Worm (Caenorhabditis elegans) whole organism, L1 larva: ENCODE results near the gene Y73B6A.3.

Experiments used
- C04F5.9 ChIP-seq: sonication (generic microtip); optimal IDR thresholded peaks from 2 replicates; lab custom pipeline; 2016; ENCODE audit warnings: missing genetic modification characterization, missing compliant biosample characterization
- C16A3.4 ChIP-seq: fragments of 150-350 bp; optimal IDR thresholded peaks from 2 replicates; lab custom pipeline; 2014; ENCODE audit warnings: missing biosample characterization, missing genetic modification characterization
- F16B12.6 ChIP-seq: fragments of 150-350 bp; optimal IDR thresholded peaks from 2 replicates; lab custom pipeline; 2014; ENCODE audit warnings: missing biosample characterization, missing genetic modification characterization
- Y116A8C.19 ChIP-seq: sonication (generic microtip); optimal IDR thresholded peaks from 2 replicates; lab custom pipeline; 2016; ENCODE audit warnings: missing compliant biosample characterization, missing genetic modification characterization, borderline replicate concordance
- aha-1 ChIP-seq: fragments of 150-350 bp; optimal IDR thresholded peaks from 2 replicates; lab custom pipeline; 2014; ENCODE audit warnings: missing biosample characterization, missing genetic modification characterization
- ceh-8 ChIP-seq: fragments of 200-800 bp; sonication (Bioruptor generic); optimal IDR thresholded peaks from 2 replicates; lab custom pipeline; 2018; ENCODE audit warnings: mild to moderate bottlenecking, missing genetic modification characterization, moderate library complexity, missing compliant biosample characterization
- dsc-1 ChIP-seq: sonication (generic microtip); optimal IDR thresholded peaks from 2 replicates; lab custom pipeline; 2016; ENCODE audit warnings: mild to moderate bottlenecking, missing genetic modification characterization, missing compliant biosample characterization
- efl-1 ChIP-seq, 4 experiments: fragments of 150-350 bp; optimal IDR thresholded peaks in 3 of 4; peaks in 1 of 4; 1 replicate in 1 of 4; 2 replicates in 3 of 4; lab custom pipeline; 2014; ENCODE audit warnings: missing biosample characterization in 2 of 4, missing genetic modification characterization in 2 of 4, missing genetic modification reagents in 2 of 4
- efl-3 ChIP-seq: fragments of 200-800 bp; sonication (Bioruptor generic); optimal IDR thresholded peaks from 2 replicates; lab custom pipeline; 2018; ENCODE audit warnings: mild to moderate bottlenecking, missing genetic modification characterization, missing compliant biosample characterization
- egl-13 ChIP-seq: sonication (generic microtip); optimal IDR thresholded peaks from 2 replicates; lab custom pipeline; 2016; ENCODE audit warnings: missing genotype, missing genetic modification reagents, missing genetic modification characterization, missing compliant biosample characterization
- elt-3 ChIP-seq, 6 experiments: fragments of 150-350 bp in 1 of 6; sonication (generic microtip); optimal IDR thresholded peaks; 2 replicates each; lab custom pipeline; 2017 to 2018; ENCODE audit warnings: missing biosample characterization in 6 of 6, missing genetic modification characterization in 6 of 6, inconsistent platforms in 1 of 6
- fkh-10 ChIP-seq: sonication (generic microtip); optimal IDR thresholded peaks from 2 replicates; lab custom pipeline; 2017; ENCODE audit warnings: missing biosample characterization, missing genetic modification reagents, missing genetic modification characterization
- fos-1 ChIP-seq: fragments of 150-350 bp; optimal IDR thresholded peaks from 2 replicates; lab custom pipeline; 2014; ENCODE audit warnings: missing biosample characterization, missing genetic modification characterization
- grh-1 ChIP-seq: fragments of 200-800 bp; sonication (Bioruptor generic); IDR thresholded peaks from 2 replicates; pipeline ENCODE4 v1.3.6; 2022; ENCODE audit warnings: missing genetic modification reagents, missing genetic modification characterization, missing compliant biosample characterization
- hlh-17 ChIP-seq: fragments of 200-800 bp; sonication (Bioruptor generic); optimal IDR thresholded peaks from 2 replicates; lab custom pipeline; 2018; ENCODE audit warnings: missing genetic modification characterization, mild to moderate bottlenecking, missing compliant biosample characterization, moderate library complexity, borderline replicate concordance
- hlh-4 ChIP-seq: sonication (generic microtip); optimal IDR thresholded peaks from 2 replicates; lab custom pipeline; 2016; ENCODE audit warnings: mild to moderate bottlenecking, missing genetic modification characterization, missing compliant biosample characterization
- hpl-2 ChIP-seq: fragments of 150-350 bp; optimal IDR thresholded peaks from 2 replicates; lab custom pipeline; 2014; ENCODE audit warnings: missing biosample characterization, missing genetic modification reagents, missing genetic modification characterization
- irx-1 ChIP-seq: sonication (generic microtip); optimal IDR thresholded peaks from 2 replicates; lab custom pipeline; 2016; ENCODE audit warnings: missing genetic modification characterization, missing compliant biosample characterization
- isw-1 ChIP-seq: fragments of 200-800 bp; sonication (Bioruptor generic); IDR thresholded peaks from 2 replicates; pipeline ENCODE4 v1.3.6; 2022; ENCODE audit warnings: missing genetic modification characterization, missing compliant biosample characterization
- lin-13 ChIP-seq: fragments of 150-350 bp; optimal IDR thresholded peaks from 2 replicates; lab custom pipeline; 2014; ENCODE audit warnings: missing biosample characterization, missing genetic modification reagents, missing genetic modification characterization
- lin-15B ChIP-seq: fragments of 150-350 bp; sonication (generic microtip); optimal IDR thresholded peaks from 3 replicates; lab custom pipeline; 2014; ENCODE audit warnings: missing biosample characterization, missing genetic modification characterization
- lin-35 ChIP-seq, 2 experiments: fragments of 150-350 bp; optimal IDR thresholded peaks; 2 replicates each; lab custom pipeline; 2014; ENCODE audit warnings: missing biosample characterization in 2 of 2, missing genetic modification characterization in 2 of 2, missing genetic modification reagents in 2 of 2
- lir-3 ChIP-seq: sonication (generic microtip); optimal IDR thresholded peaks from 2 replicates; lab custom pipeline; 2016; ENCODE audit warnings: mild to moderate bottlenecking, missing genetic modification characterization, moderate library complexity, missing compliant biosample characterization; ENCODE audit not compliant: poor library complexity
- mdl-1 ChIP-seq, 2 experiments: fragments of 150-350 bp; optimal IDR thresholded peaks; 2 replicates each; lab custom pipeline; 2014 to 2017; ENCODE audit warnings: missing biosample characterization in 2 of 2, missing genetic modification characterization in 2 of 2, inconsistent platforms in 1 of 2
- mef-2 ChIP-seq: fragments of 150-350 bp; optimal IDR thresholded peaks from 2 replicates; lab custom pipeline; 2014; ENCODE audit warnings: missing biosample characterization, missing genetic modification characterization
- nhr-12 ChIP-seq: sonication (generic microtip); optimal IDR thresholded peaks from 2 replicates; lab custom pipeline; 2017; ENCODE audit warnings: missing biosample characterization, missing genetic modification characterization
- nhr-19 ChIP-seq: fragments of 200-800 bp; sonication (Bioruptor generic); conservative IDR thresholded peaks from 2 replicates; pipeline ENCODE4 v1.3.6; 2022; ENCODE audit warnings: missing genetic modification characterization, missing compliant biosample characterization
- nhr-20 ChIP-seq: sonication (generic microtip); optimal IDR thresholded peaks from 2 replicates; lab custom pipeline; 2016; ENCODE audit warnings: mild to moderate bottlenecking, missing genetic modification characterization, missing compliant biosample characterization
- nhr-237 ChIP-seq: fragments of 150-350 bp; optimal IDR thresholded peaks from 2 replicates; lab custom pipeline; 2014; ENCODE audit warnings: missing biosample characterization, missing genetic modification characterization
- nhr-28 ChIP-seq: fragments of 150-350 bp; optimal IDR thresholded peaks from 2 replicates; lab custom pipeline; 2014; ENCODE audit warnings: missing biosample characterization, missing genetic modification characterization
- nhr-71 ChIP-seq: sonication (generic microtip); optimal IDR thresholded peaks from 2 replicates; lab custom pipeline; 2016; ENCODE audit warnings: mild to moderate bottlenecking, missing genetic modification characterization, moderate library complexity, missing compliant biosample characterization
- nhr-76 ChIP-seq: sonication (generic microtip); optimal IDR thresholded peaks from 2 replicates; lab custom pipeline; 2017; ENCODE audit warnings: missing biosample characterization, missing genetic modification characterization
- pax-3 ChIP-seq: fragments of 200-800 bp; sonication (Bioruptor generic); optimal IDR thresholded peaks from 2 replicates; lab custom pipeline; 2018; ENCODE audit warnings: mild to moderate bottlenecking, missing genetic modification characterization, moderate library complexity, missing compliant biosample characterization
- pqm-1 ChIP-seq: sonication (generic microtip); optimal IDR thresholded peaks from 3 replicates; lab custom pipeline; 2017; ENCODE audit warnings: missing biosample characterization, missing genetic modification characterization
- snu-23 ChIP-seq: sonication (generic microtip); optimal IDR thresholded peaks from 2 replicates; lab custom pipeline; 2016; ENCODE audit warnings: missing genetic modification characterization, missing compliant biosample characterization
- sox-4 ChIP-seq: sonication (generic microtip); optimal IDR thresholded peaks from 2 replicates; lab custom pipeline; 2016; ENCODE audit warnings: missing genetic modification characterization, missing compliant biosample characterization
- sptf-1 ChIP-seq: fragments of 150-350 bp; optimal IDR thresholded peaks from 2 replicates; lab custom pipeline; 2014; ENCODE audit warnings: missing biosample characterization, missing genetic modification characterization
- sup-37 ChIP-seq: fragments of 200-800 bp; sonication (Bioruptor generic); optimal IDR thresholded peaks from 2 replicates; lab custom pipeline; 2018; ENCODE audit warnings: mild to moderate bottlenecking, missing genetic modification characterization, missing compliant biosample characterization
- swsn-7 ChIP-seq: sonication (generic microtip); optimal IDR thresholded peaks from 2 replicates; lab custom pipeline; 2016; ENCODE audit warnings: missing genetic modification characterization, missing compliant biosample characterization
- tbx-2 ChIP-seq: sonication (generic microtip); optimal IDR thresholded peaks from 2 replicates; lab custom pipeline; 2016; ENCODE audit warnings: missing genetic modification characterization, missing compliant biosample characterization
- unc-30 ChIP-seq: sonication (generic microtip); optimal IDR thresholded peaks from 2 replicates; lab custom pipeline; 2017; ENCODE audit warnings: missing biosample characterization, missing genetic modification characterization
- unc-98 ChIP-seq: fragments of 200-800 bp; sonication (Bioruptor generic); IDR thresholded peaks from 2 replicates; pipeline ENCODE4 v1.3.6; 2022; ENCODE audit warnings: missing genetic modification characterization, missing compliant biosample characterization
- vab-15 ChIP-seq: sonication (generic microtip); optimal IDR thresholded peaks from 2 replicates; lab custom pipeline; 2017; ENCODE audit warnings: missing genotype, mild to moderate bottlenecking, missing genetic modification characterization, missing compliant biosample characterization
- zag-1 ChIP-seq: fragments of 150-350 bp; optimal IDR thresholded peaks from 2 replicates; lab custom pipeline; 2014; ENCODE audit warnings: missing biosample characterization, missing genetic modification characterization
- ztf-11 ChIP-seq, 2 experiments: sonication (generic microtip); optimal IDR thresholded peaks; 2 replicates each; lab custom pipeline; 2016 to 2017; ENCODE audit warnings: missing genetic modification characterization in 2 of 2, missing biosample characterization in 1 of 2, missing compliant biosample characterization in 1 of 2

The Y73B6A.3 gene

DNA sequence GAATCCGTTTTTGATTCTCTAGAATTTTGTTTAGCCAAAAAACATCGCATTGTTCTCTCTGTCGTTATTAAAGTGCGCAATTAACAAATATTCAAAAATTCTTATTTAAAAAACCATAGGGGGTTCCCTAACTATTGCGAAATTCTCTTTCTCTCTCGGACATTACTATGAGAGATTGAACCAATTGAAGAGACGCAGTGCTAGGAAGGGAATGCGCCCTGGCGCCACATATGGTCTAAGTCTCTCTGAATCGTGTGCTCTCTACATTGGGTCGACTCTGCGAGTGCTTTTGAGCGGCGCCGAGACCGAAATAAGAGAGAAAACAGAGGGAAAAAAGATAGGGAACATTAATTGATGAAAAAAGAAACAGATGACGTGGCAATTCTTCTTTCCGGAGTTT lies 45.8 kb upstream of the Y73B6A.3 start (continued):
- TF ChIP-seq lin-13, result peak; percentile 37
- peak; percentile 37 for TF ChIP-seq egl-13 (tag; lab: Kevin White, UChicago)
- peak; percentile 50 for TF ChIP-seq hpl-2 (GFP tag; lab: Kevin White, UChicago)
- TF ChIP-seq unc-98 (GFP tag; lab: Robert Waterston, UW), result no peak
- no peak for TF ChIP-seq aha-1 (tag; lab: Kevin White, UChicago)
- no peak for TF ChIP-seq ztf-11 (tag; optimal IDR thresholded peaks at IDR 0.05; lab: Kevin White, UChicago)
- no peak for TF ChIP-seq vab-15 (tag; lab: Kevin White, UChicago)
- no peak for TF ChIP-seq Y116A8C.19 (tag; lab: Kevin White, UChicago)
- peak; percentile 18 for TF ChIP-seq F16B12.6 (tag; lab: Kevin White, UChicago)
- peak; percentile 37 for TF ChIP-seq irx-1 (tag; lab: Kevin White, UChicago)
- TF ChIP-seq nhr-19 (GFP tag; lab: Robert Waterston, UW), result peak; percentile 71
- TF ChIP-seq efl-1 (optimal IDR thresholded peaks at IDR 0.05; lab: Kevin White, UChicago), result peak; percentile 67 to 76
- peak; percentile 42 to 88 for TF ChIP-seq efl-1 (GFP tag; optimal IDR thresholded peaks at IDR 0.05 in 1 of 2; lab: Kevin White, UChicago)
- peak; percentile 76 for TF ChIP-seq swsn-7
- TF ChIP-seq ceh-8 (GFP tag; lab: Kevin White, UChicago), result peak; percentile 1
- peak; percentile 88 for TF ChIP-seq nhr-71
- TF ChIP-seq C04F5.9 (tag; lab: Kevin White, UChicago), result no peak
- no peak for TF ChIP-seq unc-30 (tag; lab: Kevin White, UChicago)
- peak; percentile 67 for TF ChIP-seq isw-1 (GFP tag; lab: Robert Waterston, UW)
- TF ChIP-seq pqm-1 (tag; lab: Kevin White, UChicago), result no peak
- no peak for TF ChIP-seq fkh-10
- TF ChIP-seq mef-2, result peak; percentile 13
- peak; percentile 25 for TF ChIP-seq nhr-237 (tag; lab: Kevin White, UChicago)
- TF ChIP-seq elt-3 (tag; optimal IDR thresholded peaks at IDR 0.05; lab: Kevin White, UChicago), result peak in 1 of 6 experiments; percentile 41
- TF ChIP-seq fos-1 (tag; lab: Kevin White, UChicago), result no peak
- peak; percentile 90 for TF ChIP-seq dsc-1 (tag; lab: Kevin White, UChicago)
- peak; percentile 89 for TF ChIP-seq snu-23 (GFP tag; lab: Kevin White, UChicago)
- peak; percentile 71 for TF ChIP-seq tbx-2 (tag; lab: Kevin White, UChicago)
- TF ChIP-seq sptf-1 (tag; lab: Kevin White, UChicago), result no peak
- TF ChIP-seq lin-35 (GFP tag; optimal IDR thresholded peaks at IDR 0.05; lab: Kevin White, UChicago), result peak; percentile 52 to 62
- no peak for TF ChIP-seq pax-3
- peak; percentile 70 for TF ChIP-seq nhr-20 (tag; lab: Kevin White, UChicago)
- TF ChIP-seq grh-1 (GFP tag; lab: Robert Waterston, UW), result no peak
- TF ChIP-seq sup-37 (GFP tag; lab: Kevin White, UChicago), result peak; percentile 27
- no peak for TF ChIP-seq hlh-4 (tag; lab: Kevin White, UChicago)
- no peak for TF ChIP-seq sox-4
- TF ChIP-seq nhr-28 (tag; lab: Kevin White, UChicago), result no peak
- TF ChIP-seq nhr-76 (tag; lab: Kevin White, UChicago), result no peak
- no peak for TF ChIP-seq nhr-12 (tag; lab: Kevin White, UChicago)
- no peak for TF ChIP-seq efl-3 (GFP tag; lab: Kevin White, UChicago)
- TF ChIP-seq mdl-1 (tag; optimal IDR thresholded peaks at IDR 0.05; lab: Kevin White, UChicago), result peak in 1 of 2 experiments; percentile 49
- no peak for TF ChIP-seq zag-1 (tag; lab: Kevin White, UChicago)
- TF ChIP-seq lin-15B (tag; lab: Kevin White, UChicago), result no peak
- no peak for TF ChIP-seq hlh-17
- TF ChIP-seq lir-3 (tag; lab: Kevin White, UChicago), result no peak
- no peak for TF ChIP-seq C16A3.4 (tag; lab: Kevin White, UChicago)
